Worm (Caenorhabditis elegans) whole organism, L4 larva: ENCODE data around the gene F33A8.7.

Source experiments
- D1046.2 ChIP-seq: fragments of 200-800 bp; sonication (Bioruptor generic); IDR thresholded peaks from 2 replicates; pipeline ENCODE4 v1.3.6; 2022; ENCODE audit warnings: missing genetic modification characterization, missing compliant biosample characterization
- F44E2.7 ChIP-seq: fragments of 200-800 bp; sonication (Bioruptor generic); IDR thresholded peaks from 2 replicates; pipeline ENCODE4 v2.1.2; 2022; ENCODE audit warnings: missing genetic modification characterization, missing compliant biosample characterization
- T20F7.1 ChIP-seq: fragments of 200-800 bp; sonication (Bioruptor generic); optimal IDR thresholded peaks from 2 replicates; lab custom pipeline; 2018; ENCODE audit warnings: mild to moderate bottlenecking, missing genetic modification characterization, missing compliant biosample characterization
- Y105C5A.15 ChIP-seq: fragments of 200-800 bp; sonication (Bioruptor generic); IDR thresholded peaks from 2 replicates; pipeline ENCODE4 v1.3.6; 2022; ENCODE audit warnings: missing genetic modification characterization, missing compliant biosample characterization
- Y5F2A.4 ChIP-seq: fragments of 200-800 bp; sonication (Bioruptor generic); optimal IDR thresholded peaks from 2 replicates; lab custom pipeline; 2018; ENCODE audit warnings: mild to moderate bottlenecking, missing genetic modification characterization, missing compliant biosample characterization
- Y75B8A.6 ChIP-seq: fragments of 200-800 bp; sonication (Bioruptor generic); IDR thresholded peaks from 2 replicates; pipeline ENCODE4 v1.3.6; 2022; ENCODE audit warnings: missing genetic modification reagents, missing genetic modification characterization, missing compliant biosample characterization
- ZK337.2 ChIP-seq: fragments of 200-800 bp; sonication (Bioruptor generic); IDR thresholded peaks from 2 replicates; pipeline ENCODE4 v1.3.6; 2022; ENCODE audit warnings: missing genetic modification reagents, missing genetic modification characterization, missing compliant biosample characterization
- ZK546.5 ChIP-seq, 2 experiments: sonication (generic microtip); optimal IDR thresholded peaks; 2 replicates each; lab custom pipeline; 2017; ENCODE audit warnings: missing biosample characterization in 2 of 2, missing genetic modification characterization in 2 of 2
- aha-1 ChIP-seq: fragments of 150-350 bp; peaks from one replicate; lab custom pipeline; 2014; ENCODE audit warnings: missing biosample characterization, missing genetic modification characterization
- aly-2 ChIP-seq: sonication (generic microtip); optimal IDR thresholded peaks from 2 replicates; lab custom pipeline; 2018; ENCODE audit warnings: missing biosample characterization, missing genetic modification characterization
- attf-4 ChIP-seq: sonication (generic microtip); optimal IDR thresholded peaks from 3 replicates; lab custom pipeline; 2017; ENCODE audit warnings: missing biosample characterization, missing genetic modification characterization
- ceh-20 ChIP-seq: fragments of 200-800 bp; sonication (Bioruptor generic); IDR thresholded peaks from 2 replicates; pipeline ENCODE4 v1.3.6; 2022; ENCODE audit warnings: missing genetic modification reagents, missing genetic modification characterization, missing compliant biosample characterization
- ceh-82 ChIP-seq: sonication (generic microtip); optimal IDR thresholded peaks from 2 replicates; lab custom pipeline; 2017; ENCODE audit warnings: missing biosample characterization, missing genetic modification characterization
- daf-19 ChIP-seq: fragments of 200-800 bp; sonication (Bioruptor generic); conservative IDR thresholded peaks from 2 replicates; pipeline ENCODE4 v1.3.6; 2022; ENCODE audit warnings: missing genetic modification characterization, missing compliant biosample characterization
- dmd-6 ChIP-seq: fragments of 200-800 bp; sonication (Bioruptor generic); IDR thresholded peaks from 2 replicates; pipeline ENCODE4 v1.3.6; 2022; ENCODE audit warnings: missing genetic modification reagents, missing genetic modification characterization, missing compliant biosample characterization
- dmd-9 ChIP-seq: fragments of 200-800 bp; sonication (Bioruptor generic); IDR thresholded peaks from 2 replicates; pipeline ENCODE4 v1.3.6; 2022; ENCODE audit warnings: missing genetic modification reagents, missing genetic modification characterization, missing compliant biosample characterization
- dpl-1 ChIP-seq: fragments of 150-350 bp; optimal IDR thresholded peaks from 2 replicates; lab custom pipeline; 2014; ENCODE audit warnings: missing biosample characterization, missing genetic modification reagents, missing genetic modification characterization
- egl-27 ChIP-seq: sonication (generic microtip); optimal IDR thresholded peaks from 3 replicates; lab custom pipeline; 2017; ENCODE audit warnings: missing biosample characterization, missing genetic modification reagents, missing genetic modification characterization
- fkh-10 ChIP-seq: fragments of 150-350 bp; optimal IDR thresholded peaks from 2 replicates; lab custom pipeline; 2014; ENCODE audit warnings: missing biosample characterization, missing genetic modification reagents, missing genetic modification characterization
- hmg-1.1 ChIP-seq: fragments of 200-800 bp; sonication (Bioruptor generic); IDR thresholded peaks from 2 replicates; pipeline ENCODE4 v1.3.6; 2022; ENCODE audit warnings: missing genetic modification reagents, missing genetic modification characterization, missing compliant biosample characterization
- lin-1 ChIP-seq: fragments of 200-800 bp; sonication (Bioruptor generic); IDR thresholded peaks from 2 replicates; pipeline ENCODE4 v1.3.6; 2022; ENCODE audit warnings: missing genetic modification reagents, missing genetic modification characterization, missing compliant biosample characterization
- lin-15B ChIP-seq: fragments of 150-350 bp; sonication (generic microtip); optimal IDR thresholded peaks from 3 replicates; lab custom pipeline; 2014; ENCODE audit warnings: missing biosample characterization, missing genetic modification characterization
- lin-38 ChIP-seq: fragments of 200-800 bp; sonication (Bioruptor generic); IDR thresholded peaks from 2 replicates; pipeline ENCODE4 v1.3.6; 2022; ENCODE audit warnings: missing genetic modification reagents, missing genetic modification characterization, missing compliant biosample characterization
- lin-39 ChIP-seq: fragments of 150-350 bp; optimal IDR thresholded peaks from 2 replicates; lab custom pipeline; 2014; ENCODE audit warnings: missing biosample characterization, missing genetic modification reagents, missing genetic modification characterization
- lsy-2 ChIP-seq, 2 experiments: fragments of 150-350 bp in 1 of 2; sonication (generic microtip) in 1 of 2; optimal IDR thresholded peaks; 2 replicates each; lab custom pipeline; 2014 to 2017; ENCODE audit warnings: missing biosample characterization in 2 of 2, missing genetic modification characterization in 2 of 2
- mdl-1 ChIP-seq, 2 experiments: fragments of 150-350 bp in 1 of 2; sonication (generic microtip) in 1 of 2; optimal IDR thresholded peaks; 2 replicates each; lab custom pipeline; 2014 to 2017; ENCODE audit warnings: missing biosample characterization in 2 of 2, missing genetic modification characterization in 2 of 2
- mdt-29 ChIP-seq: fragments of 200-800 bp; sonication (Bioruptor generic); IDR thresholded peaks from 2 replicates; pipeline ENCODE4 v1.3.6; 2022; ENCODE audit warnings: missing genetic modification reagents, missing genetic modification characterization, missing compliant biosample characterization
- mep-1 ChIP-seq: fragments of 150-350 bp; sonication (generic microtip); optimal IDR thresholded peaks from 3 replicates; lab custom pipeline; 2014; ENCODE audit warnings: missing biosample characterization, missing genetic modification characterization
- mxl-2 ChIP-seq: fragments of 200-800 bp; sonication (Bioruptor generic); conservative IDR thresholded peaks from 2 replicates; pipeline ENCODE4 v1.3.6; 2022; ENCODE audit warnings: missing genetic modification reagents, missing genetic modification characterization, missing compliant biosample characterization
- nhr-10 ChIP-seq: fragments of 150-350 bp; optimal IDR thresholded peaks from 2 replicates; lab custom pipeline; 2014; ENCODE audit warnings: missing biosample characterization, missing genetic modification characterization
- nhr-11 ChIP-seq: fragments of 150-350 bp; optimal IDR thresholded peaks from 2 replicates; lab custom pipeline; 2014; ENCODE audit warnings: missing biosample characterization, missing genetic modification characterization
- nhr-28 ChIP-seq: fragments of 150-350 bp; optimal IDR thresholded peaks from 2 replicates; lab custom pipeline; 2014; ENCODE audit warnings: missing biosample characterization, missing genetic modification characterization
- nhr-42 ChIP-seq: fragments of 200-800 bp; sonication (Bioruptor generic); IDR thresholded peaks from 2 replicates; pipeline ENCODE4 v1.3.6; 2022; ENCODE audit warnings: missing genetic modification characterization, missing compliant biosample characterization
- nhr-48 ChIP-seq: sonication (generic microtip); optimal IDR thresholded peaks from 2 replicates; lab custom pipeline; 2016; ENCODE audit warnings: mild to moderate bottlenecking, missing genetic modification characterization, missing compliant biosample characterization
- nhr-6 ChIP-seq: fragments of 150-350 bp; optimal IDR thresholded peaks from 2 replicates; lab custom pipeline; 2014; ENCODE audit warnings: missing biosample characterization, missing genetic modification characterization
- nhr-76 ChIP-seq: fragments of 150-350 bp; optimal IDR thresholded peaks from 2 replicates; lab custom pipeline; 2014; ENCODE audit warnings: missing biosample characterization, missing genetic modification characterization
- set-16 ChIP-seq: fragments of 200-800 bp; sonication (Bioruptor generic); IDR thresholded peaks from 2 replicates; pipeline ENCODE4 v1.3.6; 2022; ENCODE audit warnings: missing genetic modification reagents, missing genetic modification characterization, missing compliant biosample characterization
- snpc-1.2 ChIP-seq: fragments of 200-800 bp; sonication (Bioruptor generic); IDR thresholded peaks from 2 replicates; pipeline ENCODE4 v1.3.6; 2022; ENCODE audit warnings: missing genetic modification reagents, missing genetic modification characterization, missing compliant biosample characterization
- snpc-4 ChIP-seq: fragments of 150-350 bp; optimal IDR thresholded peaks from 2 replicates; lab custom pipeline; 2014; ENCODE audit warnings: missing biosample characterization, missing genetic modification characterization
- unc-130 ChIP-seq: sonication (generic microtip); optimal IDR thresholded peaks from 2 replicates; lab custom pipeline; 2016; ENCODE audit warnings: missing genetic modification reagents, missing genetic modification characterization, missing compliant biosample characterization
- unc-62 ChIP-seq, 3 experiments: fragments of 150-350 bp in 1 of 3; sonication (generic microtip); optimal IDR thresholded peaks in 2 of 3; peaks in 1 of 3; 1 replicate in 1 of 3; 2 replicates in 2 of 3; lab custom pipeline; 2014 to 2017; ENCODE audit warnings: missing biosample characterization in 3 of 3, missing genetic modification characterization in 3 of 3, missing genetic modification reagents in 3 of 3, missing genotype in 1 of 3
- zfp-3 ChIP-seq: fragments of 200-800 bp; sonication (Bioruptor generic); conservative IDR thresholded peaks from 2 replicates; pipeline ENCODE4 v1.3.6; 2022; ENCODE audit warnings: missing genetic modification reagents, missing genetic modification characterization, missing compliant biosample characterization
- ztf-11 ChIP-seq: fragments of 150-350 bp; optimal IDR thresholded peaks from 2 replicates; lab custom pipeline; 2014; ENCODE audit warnings: missing biosample characterization, missing genetic modification characterization
- ztf-7 ChIP-seq: fragments of 150-350 bp; optimal IDR thresholded peaks from 2 replicates; lab custom pipeline; 2014; ENCODE audit warnings: missing biosample characterization, missing genetic modification characterization

The F33A8.7 gene

ce11 chrII:11045872-11046271 lies 20.4 kb upstream of the F33A8.7 start, which contains the start of gene col-83:
TSS of gene col-83 (minus strand) at chrII:11045972.
- TF ChIP-seq snpc-1.2 (no peak), unc-62 (GFP tag; optimal IDR thresholded peaks at IDR 0.05 in 1 of 2; lab: Kevin White, UChicago) (peak in 1 of 2 experiments; percentile 7), unc-62 (tag; optimal IDR thresholded peaks at IDR 0.05; lab: Kevin White, UChicago) (no peak), lin-38 (GFP tag; lab: Robert Waterston, UW) (0 out of 2 replicates have a peak, but pooled peaks have one; percentile 13), ztf-11 (tag; lab: Kevin White, UChicago) (no peak), ceh-82 (tag; lab: Kevin White, UChicago) (no peak), unc-130 (GFP tag; lab: Kevin White, UChicago) (no peak), aha-1 (no peak), dpl-1 (GFP tag; lab: Kevin White, UChicago) (no peak)

DNA sequence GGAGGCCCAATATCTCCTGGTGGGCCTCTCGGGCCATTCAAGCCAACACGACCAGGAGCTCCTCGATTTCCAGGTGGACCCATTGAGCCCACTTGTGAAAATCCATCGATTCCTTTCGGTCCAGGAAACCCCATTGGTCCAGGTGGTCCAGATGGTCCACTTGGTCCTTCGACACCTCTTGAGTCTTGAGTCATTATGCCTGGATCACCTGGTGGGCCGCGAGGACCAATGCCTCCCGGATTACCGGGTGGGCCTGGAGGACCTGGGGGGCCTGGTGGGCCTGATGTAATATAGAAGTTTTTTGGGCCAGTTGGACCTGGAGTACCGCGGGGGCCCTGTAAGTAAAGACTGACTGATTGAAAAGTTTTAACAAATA lies 18.7 kb upstream of the F33A8.7 start:
- TF ChIP-seq set-16 (GFP tag; lab: Robert Waterston, UW): peak; percentile 79
- no peak for TF ChIP-seq nhr-42 (GFP tag; lab: Robert Waterston, UW)

ce11 chrII:11043546-11044192 lies 18.2 kb upstream of the F33A8.7 start:
- TF ChIP-seq daf-19 (GFP tag; lab: Robert Waterston, UW) (no peak), unc-62 (GFP tag; optimal IDR thresholded peaks at IDR 0.05 in 1 of 2; lab: Kevin White, UChicago) (peak in 1 of 2 experiments; percentile 23), unc-62 (tag; optimal IDR thresholded peaks at IDR 0.05; lab: Kevin White, UChicago) (no peak)

- TF ChIP-seq ceh-20 (GFP tag; lab: Robert Waterston, UW): 0 out of 2 replicates have a peak, but pooled peaks have one; percentile 63
- TF ChIP-seq ztf-7 (tag; lab: Kevin White, UChicago): no peak
- no peak for TF ChIP-seq D1046.2 (GFP tag; lab: Robert Waterston, UW)
- no peak for TF ChIP-seq ZK546.5 (tag; optimal IDR thresholded peaks at IDR 0.05; lab: Kevin White, UChicago)
- no peak for TF ChIP-seq egl-27 (tag; lab: Kevin White, UChicago)
- peak; percentile 88 for TF ChIP-seq nhr-6
- no peak for TF ChIP-seq aly-2 (tag; lab: Kevin White, UChicago)
- TF ChIP-seq mdt-29 (GFP tag; lab: Robert Waterston, UW): no peak
- no peak for TF ChIP-seq Y75B8A.6 (GFP tag; lab: Robert Waterston, UW)
- peak; percentile 54 to 75 for TF ChIP-seq lsy-2 (tag; optimal IDR thresholded peaks at IDR 0.05; lab: Kevin White, UChicago)
- no peak for TF ChIP-seq nhr-76 (tag; lab: Kevin White, UChicago)
- TF ChIP-seq unc-62 (GFP tag; optimal IDR thresholded peaks at IDR 0.05 in 1 of 2; lab: Kevin White, UChicago): no peak
- TF ChIP-seq unc-62 (tag; optimal IDR thresholded peaks at IDR 0.05; lab: Kevin White, UChicago): no peak
- TF ChIP-seq F44E2.7 (GFP tag; lab: Robert Waterston, UW): no peak
- TF ChIP-seq nhr-48: peak; percentile 48
- peak; percentile 52 for TF ChIP-seq lin-38 (GFP tag; lab: Robert Waterston, UW)
- no peak for TF ChIP-seq snpc-4 (tag; lab: Kevin White, UChicago)
- TF ChIP-seq lin-15B (tag; lab: Kevin White, UChicago): no peak
- TF ChIP-seq Y5F2A.4 (GFP tag; lab: Kevin White, UChicago): no peak
- TF ChIP-seq mxl-2 (GFP tag; lab: Robert Waterston, UW): 0 out of 2 replicates have a peak, but pooled peaks have one; percentile 15
- peak; percentile 91 for TF ChIP-seq nhr-28 (tag; lab: Kevin White, UChicago)
- peak; percentile 89 for TF ChIP-seq hmg-1.1 (GFP tag; lab: Robert Waterston, UW)
- no peak for TF ChIP-seq ZK337.2 (GFP tag; lab: Robert Waterston, UW)
- TF ChIP-seq attf-4 (tag; lab: Kevin White, UChicago): no peak
- TF ChIP-seq fkh-10: peak; percentile 66
- no peak for TF ChIP-seq ceh-82 (tag; lab: Kevin White, UChicago)
- TF ChIP-seq lin-1 (GFP tag; lab: Robert Waterston, UW): no peak; the same call in 1 of the 2 replicates
- peak; percentile 58 for TF ChIP-seq nhr-11 (tag; lab: Kevin White, UChicago)
- no peak for TF ChIP-seq zfp-3 (GFP tag; lab: Robert Waterston, UW)
- TF ChIP-seq dmd-6 (GFP tag; lab: Robert Waterston, UW): peak; percentile 63
- no peak for TF ChIP-seq nhr-10 (tag; lab: Kevin White, UChicago)
- TF ChIP-seq Y105C5A.15 (GFP tag; lab: Robert Waterston, UW): no peak
- peak; percentile 92 for TF ChIP-seq mep-1 (tag; lab: Kevin White, UChicago)
- peak; percentile 58 to 80 for TF ChIP-seq mdl-1 (tag; optimal IDR thresholded peaks at IDR 0.05; lab: Kevin White, UChicago)
- TF ChIP-seq dmd-9 (GFP tag; lab: Robert Waterston, UW): no peak
- TF ChIP-seq aha-1: peak; percentile 100
- peak; percentile 77 for TF ChIP-seq T20F7.1 (GFP tag; lab: Kevin White, UChicago)
- TF ChIP-seq lin-39: no peak
Measured at ce11 chrII:11042878-11043331, 17.4 kb upstream of the F33A8.7 start.
